Fruit fly (Drosophila melanogaster) whole organism, embryonic: Measurements from ENCODE around the gene lgs.
A peak's percentile ranks its signal among the peaks of the same experiment; 100 is the strongest.

Source experiments
- Ada2b ChIP-seq: fragments of 200-800 bp; sonication (Bioruptor generic); IDR thresholded peaks from 2 replicates; pipeline ENCODE4 v1.3.6; 2022; ENCODE audit warnings: missing biosample characterization, missing genetic modification characterization
- Adf1 ChIP-seq: fragments of 200-800 bp; sonication (Bioruptor generic); IDR thresholded peaks from 2 replicates; pipeline ENCODE4 v1.3.6; 2022; ENCODE audit warnings: missing biosample characterization, missing genetic modification characterization
- BEAF-32 ChIP-seq: fragments of 200-800 bp; sonication (Bioruptor generic); optimal IDR thresholded peaks from 3 replicates; lab custom pipeline; 2017; ENCODE audit warnings: missing biosample characterization, missing genetic modification characterization, mild to moderate bottlenecking, moderate library complexity, missing genetic modification reagents
- Bgb ChIP-seq: fragments of 200-800 bp; sonication (Bioruptor generic); IDR thresholded peaks from 2 replicates; pipeline ENCODE4 v1.3.6; 2022; ENCODE audit warnings: missing biosample characterization, missing genetic modification characterization; ENCODE audit not compliant: partially characterized antibody
- CG1024 ChIP-seq: fragments of 200-800 bp; sonication (Bioruptor generic); IDR thresholded peaks from 2 replicates; pipeline ENCODE4 v1.3.6; 2022; ENCODE audit warnings: missing biosample characterization, missing genetic modification characterization
- CG10979 ChIP-seq: fragments of 200-800 bp; sonication (Bioruptor generic); optimal IDR thresholded peaks from 2 replicates; lab custom pipeline; 2018; ENCODE audit warnings: missing biosample characterization, mild to moderate bottlenecking, missing genetic modification characterization, moderate library complexity
- CG11247 ChIP-seq: fragments of 200-800 bp; sonication (Bioruptor generic); IDR thresholded peaks from 2 replicates; pipeline ENCODE4 v1.3.6; 2022; ENCODE audit warnings: missing biosample characterization, missing genetic modification characterization
- CG14860 ChIP-seq: fragments of 200-800 bp; sonication (Bioruptor generic); IDR thresholded peaks from 3 replicates; pipeline ENCODE4 v1.3.6; 2022; ENCODE audit warnings: missing biosample characterization, missing genetic modification characterization; ENCODE audit not compliant: partially characterized antibody
- CG15073 ChIP-seq: fragments of 200-800 bp; sonication (Bioruptor generic); optimal IDR thresholded peaks from 2 replicates; lab custom pipeline; 2016; ENCODE audit warnings: missing biosample characterization, missing genetic modification characterization
- CG15514 ChIP-seq: fragments of 200-800 bp; sonication (Bioruptor generic); optimal IDR thresholded peaks from 3 replicates; lab custom pipeline; 2017; ENCODE audit warnings: missing biosample characterization, missing genetic modification characterization, mild to moderate bottlenecking, moderate library complexity, missing genetic modification reagents
- CG15696 ChIP-seq: fragments of 200-800 bp; sonication (Bioruptor generic); optimal IDR thresholded peaks from 2 replicates; lab custom pipeline; 2019; ENCODE audit warnings: missing biosample characterization, mild to moderate bottlenecking, missing genetic modification characterization, moderate library complexity
- CG17568 ChIP-seq: fragments of 200-800 bp; sonication (Bioruptor generic); optimal IDR thresholded peaks from 2 replicates; lab custom pipeline; 2018; ENCODE audit warnings: missing biosample characterization, mild to moderate bottlenecking, missing genetic modification characterization, moderate library complexity
- CG1792 ChIP-seq: fragments of 200-800 bp; sonication (Bioruptor generic); optimal IDR thresholded peaks from 2 replicates; lab custom pipeline; 2016; ENCODE audit warnings: missing biosample characterization, missing genetic modification characterization
- CG1832 ChIP-seq: fragments of 200-800 bp; sonication (Bioruptor generic); optimal IDR thresholded peaks from 2 replicates; lab custom pipeline; 2017; ENCODE audit warnings: missing biosample characterization, mild to moderate bottlenecking, missing genetic modification characterization, inconsistent platforms
- CG18619 ChIP-seq: fragments of 200-800 bp; sonication (Bioruptor generic); optimal IDR thresholded peaks from 3 replicates; lab custom pipeline; 2017; ENCODE audit warnings: missing biosample characterization, mild to moderate bottlenecking, missing genetic modification characterization
- CG2712 ChIP-seq: fragments of 200-800 bp; optimal IDR thresholded peaks from 3 replicates; lab custom pipeline; 2019; ENCODE audit warnings: missing biosample characterization, mild to moderate bottlenecking, missing genetic modification characterization, moderate library complexity
- CG31441 ChIP-seq: fragments of 200-800 bp; sonication (Bioruptor generic); IDR thresholded peaks from 2 replicates; pipeline ENCODE4 v1.3.6; 2022; ENCODE audit warnings: missing biosample characterization, missing genetic modification characterization
- CG32532 ChIP-seq: fragments of 200-800 bp; sonication (Bioruptor generic); IDR thresholded peaks from 2 replicates; pipeline ENCODE4 v1.3.6; 2022; ENCODE audit warnings: missing biosample characterization, missing genetic modification characterization
- CG3281 ChIP-seq: fragments of 200-800 bp; sonication (Bioruptor generic); optimal IDR thresholded peaks from 3 replicates; lab custom pipeline; 2017; ENCODE audit warnings: missing biosample characterization, mild to moderate bottlenecking, missing genetic modification characterization
- CG33213 ChIP-seq: fragments of 200-800 bp; sonication (Bioruptor generic); optimal IDR thresholded peaks from 3 replicates; lab custom pipeline; 2016; ENCODE audit warnings: missing biosample characterization, missing genetic modification characterization
- CG33557 ChIP-seq: fragments of 200-800 bp; sonication (Bioruptor generic); optimal IDR thresholded peaks from 2 replicates; lab custom pipeline; 2019; ENCODE audit warnings: missing biosample characterization, mild to moderate bottlenecking, missing genetic modification characterization, moderate library complexity
- CG42726 ChIP-seq: fragments of 200-800 bp; sonication (Bioruptor generic); IDR thresholded peaks from 2 replicates; pipeline ENCODE4 v1.3.6; 2022; ENCODE audit warnings: missing biosample characterization, missing genetic modification characterization; ENCODE audit not compliant: partially characterized antibody
- CG4424 ChIP-seq: fragments of 200-800 bp; sonication (Bioruptor generic); optimal IDR thresholded peaks from 3 replicates; lab custom pipeline; 2016; ENCODE audit warnings: missing biosample characterization, missing genetic modification characterization
- CG7987 ChIP-seq: fragments of 200-800 bp; sonication (Bioruptor generic); optimal IDR thresholded peaks from 2 replicates; lab custom pipeline; 2018; ENCODE audit warnings: missing biosample characterization, mild to moderate bottlenecking, missing genetic modification characterization, moderate library complexity
- CG9817 ChIP-seq: fragments of 200-800 bp; sonication (Bioruptor generic); optimal IDR thresholded peaks from 2 replicates; lab custom pipeline; 2018; ENCODE audit warnings: missing biosample characterization, mild to moderate bottlenecking, missing genetic modification characterization, moderate library complexity
- Camta ChIP-seq: fragments of 200-800 bp; sonication (Bioruptor generic); optimal IDR thresholded peaks from 2 replicates; lab custom pipeline; 2016; ENCODE audit warnings: missing biosample characterization, missing genetic modification characterization
- Chrac-16 ChIP-seq: fragments of 200-800 bp; sonication (Bioruptor generic); optimal IDR thresholded peaks from 3 replicates; lab custom pipeline; 2016; ENCODE audit warnings: missing biosample characterization, missing genetic modification characterization
- Dek ChIP-seq: fragments of 200-800 bp; sonication (Bioruptor generic); optimal IDR thresholded peaks from 3 replicates; lab custom pipeline; 2019; ENCODE audit warnings: missing biosample characterization, mild to moderate bottlenecking, missing genetic modification characterization, moderate library complexity
- E2f2 ChIP-seq: fragments of 200-800 bp; sonication (Bioruptor generic); IDR thresholded peaks from 2 replicates; pipeline ENCODE4 v1.3.6; 2022; ENCODE audit warnings: missing biosample characterization, missing genetic modification characterization
- H15 ChIP-seq: fragments of 200-800 bp; sonication (Bioruptor generic); IDR thresholded peaks from 3 replicates; pipeline ENCODE4 v1.3.6; 2022; ENCODE audit warnings: missing biosample characterization, missing genetic modification characterization
- HHEX ChIP-seq: fragments of 200-800 bp; sonication (Bioruptor generic); optimal IDR thresholded peaks from 3 replicates; lab custom pipeline; 2017; ENCODE audit warnings: missing biosample characterization, mild to moderate bottlenecking, missing genetic modification characterization, missing genetic modification reagents
- Hsf ChIP-seq: fragments of 200-800 bp; sonication (Bioruptor generic); optimal IDR thresholded peaks from 3 replicates; lab custom pipeline; 2016; ENCODE audit warnings: missing biosample characterization, missing genetic modification characterization
- Kr ChIP-seq: fragments of 200-800 bp; sonication (Bioruptor generic); optimal IDR thresholded peaks from 2 replicates; lab custom pipeline; 2017; ENCODE audit warnings: missing biosample characterization, mild to moderate bottlenecking, missing genetic modification characterization
- Lhr ChIP-seq: fragments of 200-800 bp; sonication (Bioruptor generic); optimal IDR thresholded peaks from 3 replicates; lab custom pipeline; 2017; ENCODE audit warnings: mild to moderate bottlenecking, missing biosample characterization, missing genetic modification reagents, missing genetic modification characterization
- Meics ChIP-seq: fragments of 200-800 bp; sonication (Bioruptor generic); optimal IDR thresholded peaks from 2 replicates; lab custom pipeline; 2017; ENCODE audit warnings: missing biosample characterization, mild to moderate bottlenecking, missing genetic modification characterization
- Rfx ChIP-seq: fragments of 200-800 bp; sonication (Bioruptor generic); IDR thresholded peaks from 2 replicates; pipeline ENCODE4 v1.3.6; 2022; ENCODE audit warnings: missing biosample characterization, missing genetic modification characterization
- Tbp ChIP-seq: fragments of >200 bp; optimal IDR thresholded peaks from 2 replicates; lab custom pipeline; 2018; ENCODE audit warnings: missing biosample characterization, missing genetic modification characterization
- dan ChIP-seq: fragments of 200-800 bp; sonication (Bioruptor generic); IDR thresholded peaks from 2 replicates; pipeline ENCODE4 v1.3.6; 2022; ENCODE audit warnings: missing biosample characterization, missing genetic modification characterization
- dysf ChIP-seq: fragments of 200-800 bp; sonication (Bioruptor generic); IDR thresholded peaks from 3 replicates; pipeline ENCODE4 v1.3.6; 2022; ENCODE audit warnings: missing biosample characterization, missing genetic modification characterization
- emc ChIP-seq: fragments of 200-800 bp; sonication (Bioruptor generic); optimal IDR thresholded peaks from 2 replicates; lab custom pipeline; 2016; ENCODE audit warnings: missing biosample characterization, missing genetic modification characterization
- ems ChIP-seq: fragments of 200-800 bp; sonication (Bioruptor generic); optimal IDR thresholded peaks from 3 replicates; lab custom pipeline; 2016; ENCODE audit warnings: missing biosample characterization, missing genetic modification characterization
- gro ChIP-seq: fragments of 200-800 bp; sonication (Bioruptor generic); optimal IDR thresholded peaks from 2 replicates; lab custom pipeline; 2016; ENCODE audit warnings: missing biosample characterization, missing genetic modification characterization
- lmd ChIP-seq: fragments of 200-800 bp; sonication (Bioruptor generic); IDR thresholded peaks from 2 replicates; pipeline ENCODE4 v1.3.6; 2022; ENCODE audit warnings: missing biosample characterization, missing genetic modification characterization
- peb ChIP-seq: fragments of 200-800 bp; sonication (Bioruptor generic); IDR thresholded peaks from 2 replicates; pipeline ENCODE4 v1.3.6; 2022; ENCODE audit warnings: missing biosample characterization, missing genetic modification characterization
- pho ChIP-seq: fragments of 200-800 bp; sonication (Bioruptor generic); optimal IDR thresholded peaks from 2 replicates; lab custom pipeline; 2016; ENCODE audit warnings: missing biosample characterization, missing genetic modification characterization
- prd ChIP-seq, 3 experiments: fragments of >200 bp in 2 of 3; fragments of 200-800 bp in 1 of 3; sonication (Bioruptor generic) in 1 of 3; optimal IDR thresholded peaks in 2 of 3; IDR thresholded peaks in 1 of 3; 2 replicates in 2 of 3; 3 replicates in 1 of 3; pipeline versions ENCODE4 v1.3.6 to Lab custom; 2017 to 2022; ENCODE audit warnings: missing biosample characterization in 1 of 3, missing genetic modification characterization in 1 of 3
- rib ChIP-seq: fragments of 200-800 bp; sonication (Bioruptor generic); IDR thresholded peaks from 2 replicates; pipeline ENCODE4 v1.3.6; 2022; ENCODE audit warnings: missing biosample characterization, missing genetic modification characterization
- shn ChIP-seq: fragments of 200-800 bp; sonication (Bioruptor generic); optimal IDR thresholded peaks from 3 replicates; lab custom pipeline; 2016; ENCODE audit warnings: missing biosample characterization, missing genetic modification characterization
- tgo ChIP-seq: fragments of 200-800 bp; sonication (Bioruptor generic); IDR thresholded peaks from 3 replicates; pipeline ENCODE4 v1.3.6; 2022; ENCODE audit warnings: missing biosample characterization, missing genetic modification characterization
- zen2 ChIP-seq: fragments of 200-800 bp; sonication (Bioruptor generic); IDR thresholded peaks from 3 replicates; pipeline ENCODE4 v1.3.6; 2022; ENCODE audit warnings: missing biosample characterization, missing genetic modification characterization; ENCODE audit not compliant: partially characterized antibody
- zf30C ChIP-seq: fragments of 200-800 bp; sonication (Bioruptor generic); optimal IDR thresholded peaks from 3 replicates; lab custom pipeline; 2018; ENCODE audit warnings: missing biosample characterization, mild to moderate bottlenecking, missing genetic modification characterization

The lgs gene

dm6 chr4:416288-416687 is 27.4 kb downstream of the lgs start (continued):
- TF ChIP-seq CG42726 (GFP tag; lab: Robert Waterston, UW) (no peak), CG1832 (no peak), CG15696 (tag; lab: Kevin White, UChicago) (no peak), CG1024 (GFP tag; lab: Robert Waterston, UW) (no peak), shn (GFP tag; lab: Kevin White, UChicago) (no peak), Bgb (peak; percentile 47), E2f2 (GFP tag; lab: Robert Waterston, UW) (0 out of 2 replicates have a peak, but pooled peaks have one; percentile 20), lmd (GFP tag; lab: Robert Waterston, UW) (no peak), BEAF-32 (GFP tag; lab: Kevin White, UChicago) (no peak), Dek (tag; lab: Kevin White, UChicago) (no peak), zf30C (GFP tag; lab: Kevin White, UChicago) (no peak), CG4424 (GFP tag; lab: Kevin White, UChicago) (no peak), Lhr (peak; percentile 62), peb (GFP tag; lab: Robert Waterston, UW) (no peak), dysf (GFP tag; lab: Robert Waterston, UW) (no peak), Meics (GFP tag; lab: Kevin White, UChicago) (no peak), CG15514 (GFP tag; lab: Kevin White, UChicago) (no peak), Rfx (no peak; the same call in 1 of the 2 replicates), dan (GFP tag; lab: Robert Waterston, UW) (no peak), gro (GFP tag; lab: Kevin White, UChicago) (no peak), ems (GFP tag; lab: Kevin White, UChicago) (no peak), Kr (peak; percentile 2), zen2 (no peak), CG17568 (GFP tag; lab: Kevin White, UChicago) (no peak), CG2712 (tag; lab: Kevin White, UChicago) (no peak), Chrac-16 (GFP tag; lab: Kevin White, UChicago) (no peak), H15 (no peak), tgo (GFP tag; lab: Robert Waterston, UW) (no peak), rib (GFP tag; lab: Robert Waterston, UW) (no peak), Camta (GFP tag; lab: Kevin White, UChicago) (no peak), Adf1 (GFP tag; lab: Robert Waterston, UW) (no peak), CG9817 (tag; lab: Kevin White, UChicago) (no peak), CG7987 (GFP tag; lab: Kevin White, UChicago) (no peak), emc (GFP tag; lab: Kevin White, UChicago) (no peak), CG3281 (GFP tag; lab: Kevin White, UChicago) (no peak), pho (GFP tag; lab: Kevin White, UChicago) (no peak), CG31441 (GFP tag; lab: Robert Waterston, UW) (no peak), CG18619 (GFP tag; lab: Kevin White, UChicago) (no peak), CG33213 (GFP tag; lab: Kevin White, UChicago) (no peak), CG10979 (peak; percentile 26), Ada2b (GFP tag; lab: Robert Waterston, UW) (no peak), CG1792 (GFP tag; lab: Kevin White, UChicago) (no peak), Hsf (GFP tag; lab: Kevin White, UChicago) (no peak), CG32532 (GFP tag; lab: Robert Waterston, UW) (no peak; the same call in 1 of the 2 replicates), CG15073 (GFP tag; lab: Kevin White, UChicago) (no peak), CG11247 (no peak), CG33557 (GFP tag; lab: Kevin White, UChicago) (no peak), Tbp (GFP tag; lab: Kevin White, UChicago) (no peak), prd (optimal IDR thresholded peaks at IDR 0.05; lab: Kevin White, UChicago) (no peak), prd (GFP tag; IDR thresholded peaks at IDR 0.05; lab: Robert Waterston, UW) (no peak), HHEX (GFP tag; lab: Kevin White, UChicago) (no peak), CG14860 (GFP tag; lab: Robert Waterston, UW) (no peak)
